Worm (Caenorhabditis elegans) whole organism, late embryonic: Measurements from ENCODE around the gene K10C9.4.

ENCODE experiments used
- ama-1 ChIP-seq: fragments of 150-350 bp; optimal IDR thresholded peaks from 2 replicates; lab custom pipeline; 2014
- che-1 ChIP-seq: sonication (generic microtip); optimal IDR thresholded peaks from 2 replicates; lab custom pipeline; 2016; ENCODE audit warnings: mild to moderate bottlenecking, missing genetic modification characterization, missing compliant biosample characterization
- nfya-1 ChIP-seq: sonication (generic microtip); optimal IDR thresholded peaks from 2 replicates; lab custom pipeline; 2017; ENCODE audit warnings: missing genetic modification characterization, mild to moderate bottlenecking, missing compliant biosample characterization, antibody characterized with exemption, moderate library complexity
- pha-4 ChIP-seq: fragments of 150-350 bp; optimal IDR thresholded peaks from 2 replicates; lab custom pipeline; 2018; ENCODE audit warnings: missing biosample characterization, missing genetic modification reagents, missing genetic modification characterization
- sdc-2 ChIP-seq: sonication (generic microtip); optimal IDR thresholded peaks from 2 replicates; lab custom pipeline; 2016; ENCODE audit warnings: missing genotype, missing genetic modification characterization, missing compliant biosample characterization

DNA sequence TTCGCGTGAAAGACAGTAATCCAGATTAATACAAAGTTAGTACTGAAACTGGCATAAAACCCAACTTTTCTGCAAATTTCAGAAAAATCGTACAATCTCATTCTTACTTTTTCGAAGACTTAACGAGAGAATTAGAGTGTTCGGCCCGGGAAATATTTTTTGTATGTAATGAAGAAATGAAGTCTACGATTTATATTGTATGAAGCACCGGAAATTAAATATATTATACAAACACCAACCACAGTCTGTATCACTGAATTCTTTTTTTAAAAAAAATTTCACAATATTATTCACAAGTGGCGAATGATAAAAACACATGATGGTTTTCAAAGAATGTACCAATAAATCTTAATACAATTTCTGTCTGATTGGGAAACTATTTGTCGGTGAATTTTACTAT lies 11.7 kb upstream of the K10C9.4 start, which contains the start of gene str-67:
- TF ChIP-seq ama-1 (lab: Kevin White, UChicago) (no peak), sdc-2 (no peak), pha-4 (no peak), nfya-1 (tag; lab: Kevin White, UChicago) (no peak), che-1 (tag; lab: Kevin White, UChicago) (no peak)
